Worm (Caenorhabditis elegans): ENCODE data around the gene srt-53.
A peak's percentile ranks its signal among the peaks of the same experiment; 100 is the strongest.

Gene srt-53

DNA sequence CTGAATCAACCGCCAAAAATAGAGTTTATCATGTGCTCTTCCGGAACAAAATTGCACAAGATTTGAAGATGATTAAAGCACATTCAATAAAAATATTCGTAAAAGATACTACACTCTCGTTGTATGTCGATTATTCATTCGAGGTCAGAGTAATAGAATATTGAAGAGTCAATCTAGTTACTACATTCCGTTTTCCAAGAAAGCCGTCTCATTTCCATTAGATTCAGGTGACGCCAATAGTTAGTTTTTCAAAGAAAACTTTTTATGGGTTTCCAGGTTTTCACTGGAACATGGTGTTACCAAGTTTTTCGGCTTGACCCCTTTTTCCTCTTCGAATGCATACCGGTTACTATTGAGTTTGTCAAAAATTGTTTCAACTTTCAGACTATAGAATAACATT, 30.3 kb upstream of the srt-53 start:
- TF ChIP-seq flt-1 (GFP tag; IDR thresholded peaks at IDR 0.05): no peak
- TF ChIP-seq med-1 (GFP tag; optimal IDR thresholded peaks at IDR 0.05; ENCODE audit: insufficient read depth): no peak
- no peak for TF ChIP-seq klf-2 (GFP tag; conservative IDR thresholded peaks at IDR 0.05)

DNA sequence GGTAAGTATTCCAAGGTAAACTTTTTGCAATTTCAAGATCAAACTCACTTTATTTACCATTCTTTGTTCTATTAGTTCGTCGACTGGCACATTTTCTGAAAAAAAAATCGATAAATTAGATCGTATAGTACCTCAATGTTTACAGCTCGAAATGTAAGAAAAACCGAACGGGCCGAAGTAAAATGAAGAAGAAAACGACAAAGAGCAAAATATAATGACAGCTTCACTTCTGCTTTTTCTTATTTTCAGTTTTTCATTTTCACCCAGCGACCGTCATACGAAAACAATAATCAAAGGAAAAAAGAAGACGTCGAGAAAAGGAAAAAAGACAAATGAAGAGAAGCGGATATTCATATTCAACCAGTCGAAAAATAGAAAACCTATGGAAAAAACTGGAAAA, 28.9 kb upstream of the srt-53 start, which contains the start of gene che-7:
Gene che-7, minus strand, starts transcription at position 101 of the 400 bp plus-strand sequence.
- TF ChIP-seq T22C8.4 (GFP tag; IDR thresholded peaks at IDR 0.05) (peak; percentile 39; the same call in 1 of the 2 replicates), cog-1 (tag; optimal IDR thresholded peaks at IDR 0.05) (no peak)

DNA sequence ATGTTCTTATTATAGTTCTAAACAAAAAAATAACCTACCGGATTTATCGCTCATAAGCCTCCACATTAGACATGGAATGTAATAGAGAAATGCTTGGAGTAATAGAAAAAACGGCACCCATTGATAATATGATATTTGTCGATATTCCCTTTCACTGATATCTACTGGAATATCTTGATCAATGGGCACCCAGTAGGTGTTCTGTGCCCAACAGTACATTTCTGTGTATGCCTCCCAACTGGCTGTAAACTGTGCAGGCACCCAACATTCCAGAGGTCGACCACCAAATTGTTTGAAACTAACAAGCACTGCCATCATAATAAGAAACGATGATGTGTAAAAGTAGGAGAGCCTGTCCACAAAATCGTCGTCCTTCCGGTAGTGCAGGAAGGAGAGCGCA, 24.2 kb upstream of the srt-53 start:
- TF ChIP-seq ref-1 (GFP tag; conservative IDR thresholded peaks at IDR 0.05) (no peak), T22C8.4 (GFP tag; IDR thresholded peaks at IDR 0.05) (no peak), cog-1 (tag; optimal IDR thresholded peaks at IDR 0.05) (no peak), med-1 (GFP tag; optimal IDR thresholded peaks at IDR 0.05; ENCODE audit: insufficient read depth) (no peak), flt-1 (GFP tag; IDR thresholded peaks at IDR 0.05) (no peak), tab-1 (GFP tag; IDR thresholded peaks at IDR 0.05) (no peak), klf-2 (GFP tag; conservative IDR thresholded peaks at IDR 0.05) (no peak), ztf-23 (GFP tag; IDR thresholded peaks at IDR 0.05) (no peak), ztf-29 (GFP tag; IDR thresholded peaks at IDR 0.05) (no peak)

DNA sequence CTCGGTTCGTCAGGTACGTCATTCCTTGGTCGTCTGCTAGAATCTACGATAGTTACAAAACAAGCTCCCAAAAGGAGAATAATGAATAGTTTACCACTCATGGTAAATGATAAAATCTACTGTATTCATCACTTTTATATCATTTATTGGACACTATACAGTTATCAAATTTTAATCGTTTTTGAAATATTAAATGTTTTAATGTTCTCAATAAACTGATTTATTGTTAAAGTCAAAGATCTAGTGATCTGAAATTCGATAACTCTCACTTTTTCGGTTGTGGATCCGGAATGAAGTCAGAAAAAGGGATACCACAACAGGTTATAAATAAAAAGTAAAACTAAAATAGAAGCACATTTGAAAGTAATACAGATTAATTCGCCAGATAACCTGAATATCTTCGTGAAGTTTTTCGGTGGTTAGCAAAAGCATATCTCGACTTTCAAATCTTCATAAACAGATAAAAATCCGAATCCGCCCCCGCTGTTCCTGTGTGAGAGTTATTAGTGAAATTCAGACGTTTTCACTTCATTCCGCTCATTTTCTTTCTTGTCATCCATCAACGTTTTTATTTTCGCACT, 18.6 kb upstream of the srt-53 start, which contains the start of the genes clec-217 and F26D11.2:
Gene clec-217, minus strand, starts transcription at position 101 of the 581 bp plus-strand sequence.
Gene F26D11.2, plus strand, starts transcription at position 531 of the 581 bp plus-strand sequence.
- TF ChIP-seq ztf-23 (GFP tag; IDR thresholded peaks at IDR 0.05): no peak
- no peak for TF ChIP-seq T22C8.4 (GFP tag; IDR thresholded peaks at IDR 0.05)
- TF ChIP-seq med-1 (GFP tag; optimal IDR thresholded peaks at IDR 0.05; ENCODE audit: insufficient read depth): no peak
- no peak for TF ChIP-seq ref-1 (GFP tag; conservative IDR thresholded peaks at IDR 0.05)
- no peak for TF ChIP-seq ztf-29 (GFP tag; IDR thresholded peaks at IDR 0.05)
- TF ChIP-seq tab-1 (GFP tag; IDR thresholded peaks at IDR 0.05): no peak
- no peak for TF ChIP-seq flt-1 (GFP tag; IDR thresholded peaks at IDR 0.05)
- no peak for TF ChIP-seq klf-2 (GFP tag; conservative IDR thresholded peaks at IDR 0.05)
- no peak for TF ChIP-seq cog-1 (tag; optimal IDR thresholded peaks at IDR 0.05)

DNA sequence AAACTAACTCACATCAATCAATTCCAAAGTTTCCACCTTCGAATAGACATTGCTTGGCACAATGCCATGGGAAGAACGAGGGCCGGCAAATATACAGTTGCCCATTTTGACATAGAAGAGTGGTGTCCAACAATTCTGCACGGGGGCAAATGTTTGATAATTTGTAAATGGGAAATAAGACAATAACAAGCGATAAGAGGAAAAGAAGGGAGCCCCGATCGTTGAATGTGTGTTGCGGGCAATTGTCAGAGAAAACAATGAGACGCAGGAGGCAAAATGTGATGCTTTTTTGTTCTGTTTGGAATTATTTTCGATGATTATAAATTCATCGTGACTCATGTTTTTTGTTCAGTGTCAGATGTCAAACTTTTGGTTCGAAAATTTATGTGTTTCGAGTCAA, 16.0 kb upstream of the srt-53 start, which contains the start of gene pals-34:
Gene pals-34, minus strand, starts transcription at position 280 of the 400 bp plus-strand sequence.
- no peak for TF ChIP-seq ztf-23 (GFP tag; IDR thresholded peaks at IDR 0.05)
- TF ChIP-seq ztf-29 (GFP tag; IDR thresholded peaks at IDR 0.05): no peak
- no peak for TF ChIP-seq ref-1 (GFP tag; conservative IDR thresholded peaks at IDR 0.05)
- no peak for TF ChIP-seq cog-1 (tag; optimal IDR thresholded peaks at IDR 0.05)
- TF ChIP-seq tab-1 (GFP tag; IDR thresholded peaks at IDR 0.05): no peak
- no peak for TF ChIP-seq med-1 (GFP tag; optimal IDR thresholded peaks at IDR 0.05; ENCODE audit: insufficient read depth)
- TF ChIP-seq T22C8.4 (GFP tag; IDR thresholded peaks at IDR 0.05): no peak
- TF ChIP-seq flt-1 (GFP tag; IDR thresholded peaks at IDR 0.05): no peak

DNA sequence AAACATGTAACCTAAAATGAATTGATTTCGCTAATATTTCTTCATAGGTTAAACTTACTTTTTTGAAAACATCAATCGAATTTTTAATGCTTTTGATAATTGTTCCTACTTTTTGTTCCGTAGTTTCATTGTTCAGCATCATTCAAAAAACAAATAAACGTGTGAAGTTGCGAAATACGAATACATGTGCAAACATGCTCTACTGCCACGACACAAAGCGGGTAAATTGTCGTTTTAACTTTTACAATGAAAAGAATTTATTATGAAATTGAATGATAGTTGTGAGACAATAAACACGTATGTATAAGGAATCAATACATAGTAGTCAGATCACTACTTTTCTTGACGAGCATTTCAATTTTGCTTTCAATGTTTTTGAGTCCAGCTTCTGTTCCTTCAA, 15.0 kb upstream of the srt-53 start, which contains the start of gene F26D11.12:
Gene F26D11.12, minus strand, starts transcription at position 145 of the 400 bp plus-strand sequence.
- TF ChIP-seq flt-1 (GFP tag; IDR thresholded peaks at IDR 0.05) (no peak), ref-1 (GFP tag; conservative IDR thresholded peaks at IDR 0.05) (no peak), klf-2 (GFP tag; conservative IDR thresholded peaks at IDR 0.05) (no peak), T22C8.4 (GFP tag; IDR thresholded peaks at IDR 0.05) (no peak), med-1 (GFP tag; optimal IDR thresholded peaks at IDR 0.05; ENCODE audit: insufficient read depth) (no peak), ztf-29 (GFP tag; IDR thresholded peaks at IDR 0.05) (no peak), cog-1 (tag; optimal IDR thresholded peaks at IDR 0.05) (no peak), ztf-23 (GFP tag; IDR thresholded peaks at IDR 0.05) (no peak), tab-1 (GFP tag; IDR thresholded peaks at IDR 0.05) (no peak)

DNA sequence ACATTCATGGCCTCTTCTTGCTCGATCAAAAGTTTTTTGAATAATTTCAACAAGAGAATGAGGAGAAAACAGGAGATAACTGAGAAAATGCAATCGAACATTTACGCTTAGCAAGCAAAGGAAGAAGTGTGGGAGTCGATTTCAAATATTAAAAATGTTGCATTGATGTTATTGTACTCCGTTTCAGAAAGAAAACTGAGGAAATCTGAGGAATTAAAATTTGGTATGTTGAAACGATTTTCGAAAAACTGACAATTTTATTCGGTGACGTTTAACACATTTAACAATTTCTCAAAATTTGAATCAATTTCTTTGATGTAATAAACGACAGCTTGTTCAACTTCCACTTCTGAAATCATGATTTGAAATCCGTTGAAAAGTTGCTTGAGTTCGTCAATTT, 14.4 kb upstream of the srt-53 start, which contains the start of gene F26D11.13:
Gene F26D11.13, minus strand, starts transcription at position 101 of the 400 bp plus-strand sequence.
- TF ChIP-seq ztf-23 (GFP tag; IDR thresholded peaks at IDR 0.05) (no peak), tab-1 (GFP tag; IDR thresholded peaks at IDR 0.05) (no peak), T22C8.4 (GFP tag; IDR thresholded peaks at IDR 0.05) (no peak), med-1 (GFP tag; optimal IDR thresholded peaks at IDR 0.05; ENCODE audit: insufficient read depth) (no peak), ztf-29 (GFP tag; IDR thresholded peaks at IDR 0.05) (no peak), klf-2 (GFP tag; conservative IDR thresholded peaks at IDR 0.05) (no peak), ref-1 (GFP tag; conservative IDR thresholded peaks at IDR 0.05) (no peak), cog-1 (tag; optimal IDR thresholded peaks at IDR 0.05) (no peak), flt-1 (GFP tag; IDR thresholded peaks at IDR 0.05) (no peak)

DNA sequence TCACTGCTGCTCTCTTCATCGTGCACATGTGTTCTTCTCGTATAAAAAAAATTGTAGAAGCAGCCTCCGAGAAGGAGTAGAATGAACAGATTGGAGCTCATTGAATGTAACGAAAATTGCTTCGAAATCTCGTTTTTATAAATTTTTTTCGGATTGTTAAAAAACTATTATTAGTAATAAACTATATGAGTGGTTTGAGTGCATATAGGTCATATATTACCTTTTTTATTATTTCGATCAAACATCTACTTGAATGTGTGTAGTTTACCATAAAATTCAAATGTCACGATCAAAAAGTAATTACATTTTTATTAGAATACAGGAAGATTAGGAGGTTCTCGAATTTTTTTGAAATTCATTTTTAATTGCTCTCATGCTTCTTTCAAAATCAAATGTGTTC, 12.7 kb upstream of the srt-53 start, which contains the start of gene clec-216:
Gene clec-216, minus strand, starts transcription at position 101 of the 400 bp plus-strand sequence.
- no peak for TF ChIP-seq ztf-29 (GFP tag; IDR thresholded peaks at IDR 0.05)
- no peak for TF ChIP-seq cog-1 (tag; optimal IDR thresholded peaks at IDR 0.05)
- no peak for TF ChIP-seq ztf-23 (GFP tag; IDR thresholded peaks at IDR 0.05)
- no peak for TF ChIP-seq med-1 (GFP tag; optimal IDR thresholded peaks at IDR 0.05; ENCODE audit: insufficient read depth)
- no peak for TF ChIP-seq flt-1 (GFP tag; IDR thresholded peaks at IDR 0.05)
- no peak for TF ChIP-seq ref-1 (GFP tag; conservative IDR thresholded peaks at IDR 0.05)
- TF ChIP-seq klf-2 (GFP tag; conservative IDR thresholded peaks at IDR 0.05): no peak
- TF ChIP-seq tab-1 (GFP tag; IDR thresholded peaks at IDR 0.05): no peak
- no peak for TF ChIP-seq T22C8.4 (GFP tag; IDR thresholded peaks at IDR 0.05)

DNA sequence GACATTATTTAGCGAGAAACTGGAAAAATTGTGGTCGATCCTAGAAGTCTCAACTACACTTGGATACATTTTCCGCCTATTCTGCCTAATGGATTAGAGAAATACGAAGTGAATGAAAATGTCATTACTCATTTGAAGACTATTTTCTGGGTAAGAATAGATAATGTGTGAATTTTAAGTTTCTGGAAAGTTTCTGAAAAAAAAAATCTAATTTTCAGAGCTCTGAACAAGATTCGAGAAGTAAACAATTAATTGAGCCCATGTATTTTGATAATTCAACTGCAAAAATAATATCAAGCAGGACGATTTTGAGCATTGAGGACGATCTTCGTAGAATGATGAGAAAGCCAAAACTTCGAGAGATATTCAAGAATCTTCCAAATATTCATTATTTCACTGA, 6.0 kb upstream of the srt-53 start:
- TF ChIP-seq klf-2 (GFP tag; conservative IDR thresholded peaks at IDR 0.05): no peak
- TF ChIP-seq cog-1 (tag; optimal IDR thresholded peaks at IDR 0.05): no peak
- TF ChIP-seq med-1 (GFP tag; optimal IDR thresholded peaks at IDR 0.05; ENCODE audit: insufficient read depth): no peak
- no peak for TF ChIP-seq ztf-29 (GFP tag; IDR thresholded peaks at IDR 0.05)
- TF ChIP-seq ref-1 (GFP tag; conservative IDR thresholded peaks at IDR 0.05): no peak
- TF ChIP-seq ztf-23 (GFP tag; IDR thresholded peaks at IDR 0.05): no peak
- TF ChIP-seq tab-1 (GFP tag; IDR thresholded peaks at IDR 0.05): no peak
- no peak for TF ChIP-seq flt-1 (GFP tag; IDR thresholded peaks at IDR 0.05)
- TF ChIP-seq T22C8.4 (GFP tag; IDR thresholded peaks at IDR 0.05): no peak

DNA sequence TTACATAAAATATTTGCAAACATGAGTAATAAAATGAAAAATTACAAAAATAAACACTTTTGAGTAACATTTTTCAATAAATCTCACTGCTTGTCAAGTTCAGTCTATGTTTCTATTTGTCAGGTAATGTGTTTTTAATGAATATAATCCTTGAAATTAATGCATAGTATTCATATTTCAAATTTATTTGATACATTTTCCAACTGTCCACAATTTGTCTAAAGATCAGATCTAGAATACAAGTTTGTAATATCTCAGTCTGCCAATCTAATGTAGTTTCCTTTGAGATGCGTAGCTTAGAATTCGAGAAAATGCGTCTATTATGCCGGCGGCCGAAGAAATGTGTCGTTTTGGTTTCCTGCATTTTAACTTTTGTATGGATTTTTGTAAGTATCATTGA, 3.4 kb upstream of the srt-53 start, which contains the start of gene Y97E10B.1:
Gene Y97E10B.1, plus strand, starts transcription at position 301 of the 400 bp plus-strand sequence.
- TF ChIP-seq ztf-23 (GFP tag; IDR thresholded peaks at IDR 0.05): no peak
